Fruit fly (Drosophila melanogaster): ENCODE data around the gene CG33189.

Gene CG33189

dm6 chr3R:8820428-8820912 lies 39.9 kb upstream of the CG33189 start, which contains the start of gene aqz (continued):
- TF ChIP-seq CG11560 (tag; IDR thresholded peaks at IDR 0.05) (peak; percentile 58; the same call in 2 of the 3 replicates), CG2199 (GFP tag; IDR thresholded peaks at IDR 0.05) (peak; percentile 95; the same call in 2 of the 3 replicates), CG16779 (GFP tag; IDR thresholded peaks at IDR 0.05) (peak; percentile 49; the same call in 1 of the 2 replicates), Oli (tag; optimal IDR thresholded peaks at IDR 0.05) (no peak), CG9817 (tag; optimal IDR thresholded peaks at IDR 0.05) (peak; percentile 66), sc (optimal IDR thresholded peaks at IDR 0.05) (no peak), sc (GFP tag; optimal IDR thresholded peaks at IDR 0.05) (peak; percentile 11), sim (GFP tag; IDR thresholded peaks at IDR 0.05) (0 out of 2 replicates have a peak, but pooled peaks have one; percentile 36), CG30431 (GFP tag; optimal IDR thresholded peaks at IDR 0.05) (peak; percentile 24), caup (GFP tag; optimal IDR thresholded peaks at IDR 0.05; ENCODE audit: severe bottlenecking) (peak; percentile 81), CG13123 (GFP tag; optimal IDR thresholded peaks at IDR 0.05) (no peak), CG3995 (GFP tag; optimal IDR thresholded peaks at IDR 0.05) (no peak), gfzf (GFP tag; optimal IDR thresholded peaks at IDR 0.05) (peak; percentile 80), CG1024 (GFP tag; IDR thresholded peaks at IDR 0.05) (peak; percentile 77), C15 (GFP tag; IDR thresholded peaks at IDR 0.05) (0 out of 3 replicates have a peak, but pooled peaks have one; percentile 34), psq (GFP tag; optimal IDR thresholded peaks at IDR 0.05) (peak; percentile 31), vnd (GFP tag; IDR thresholded peaks at IDR 0.05; ENCODE audit: partially characterized antibody) (peak; percentile 19; the same call in 1 of the 3 replicates), CG9215 (GFP tag; IDR thresholded peaks at IDR 0.05) (peak; percentile 100), Awh (GFP tag; IDR thresholded peaks at IDR 0.05) (peak; percentile 28; the same call in 1 of the 2 replicates), Adf1 (GFP tag; IDR thresholded peaks at IDR 0.05) (peak; percentile 68; the same call in 1 of the 2 replicates), Jarid2 (GFP tag; optimal IDR thresholded peaks at IDR 0.05) (peak; percentile 88), CG18764 (GFP tag; optimal IDR thresholded peaks at IDR 0.05) (peak; percentile 22), CG17612 (GFP tag; IDR thresholded peaks at IDR 0.05) (peak; percentile 19; the same call in 1 of the 2 replicates), CG14014 (GFP tag; IDR thresholded peaks at IDR 0.05) (peak; percentile 60; the same call in 1 of the 2 replicates), CG10274 (GFP tag; optimal IDR thresholded peaks at IDR 0.05) (no peak), cg (GFP tag; optimal IDR thresholded peaks at IDR 0.05) (peak; percentile 66), Elba2 (GFP tag; optimal IDR thresholded peaks at IDR 0.05) (peak; percentile 31), Sin3A (optimal IDR thresholded peaks at IDR 0.05) (peak; percentile 48), CG6765 (GFP tag; optimal IDR thresholded peaks at IDR 0.05) (peak; percentile 70), CG17829 (tag; optimal IDR thresholded peaks at IDR 0.05) (peak; percentile 77), pho (GFP tag; optimal IDR thresholded peaks at IDR 0.05) (peak; percentile 67), Med (GFP tag) (peak; percentile 96), bigmax (GFP tag; optimal IDR thresholded peaks at IDR 0.05) (peak; percentile 38), crc (GFP tag; optimal IDR thresholded peaks at IDR 0.05) (no peak), CG34224 (GFP tag; IDR thresholded peaks at IDR 0.05; ENCODE audit: partially characterized antibody) (peak; percentile 17; the same call in 1 of the 3 replicates), CG13894 (tag; optimal IDR thresholded peaks at IDR 0.05) (peak; percentile 85), CG15011 (GFP tag; optimal IDR thresholded peaks at IDR 0.05) (peak; percentile 31), CG15514 (GFP tag; optimal IDR thresholded peaks at IDR 0.05) (peak; percentile 93), cas (GFP tag; IDR thresholded peaks at IDR 0.05) (no peak), CG30403 (GFP tag; optimal IDR thresholded peaks at IDR 0.05) (peak; percentile 63), CG10147 (GFP tag; optimal IDR thresholded peaks at IDR 0.05) (peak; percentile 5), dm (GFP tag; optimal IDR thresholded peaks at IDR 0.05) (peak; percentile 67), NK7.1 (GFP tag; optimal IDR thresholded peaks at IDR 0.05) (peak; percentile 21), Xrp1 (GFP tag; IDR thresholded peaks at IDR 0.05) (peak; percentile 38; the same call in 1 of the 2 replicates), CG8765 (GFP tag; IDR thresholded peaks at IDR 0.05) (peak; percentile 9; the same call in 1 of the 2 replicates), Bgb (GFP tag; IDR thresholded peaks at IDR 0.05; ENCODE audit: partially characterized antibody) (peak; percentile 81), CG3163 (GFP tag; optimal IDR thresholded peaks at IDR 0.05) (peak; percentile 69), trem (tag; optimal IDR thresholded peaks at IDR 0.05) (peak; percentile 80), Blimp-1 (GFP tag; optimal IDR thresholded peaks at IDR 0.05) (no peak), CTCF (GFP tag; optimal IDR thresholded peaks at IDR 0.05) (peak; percentile 76)

Data from whole organism, embryonic.